Worm (Caenorhabditis elegans) whole organism, late embryonic: Measurements from ENCODE around the gene ZC317.7.

ENCODE experiments used
- F13H6.1 ChIP-seq: sonication (generic microtip); optimal IDR thresholded peaks from 2 replicates; lab custom pipeline; 2016; ENCODE audit warnings: missing genetic modification characterization, missing compliant biosample characterization
- K09A11.1 ChIP-seq: sonication (generic microtip); optimal IDR thresholded peaks from 2 replicates; lab custom pipeline; 2017; ENCODE audit warnings: antibody characterized with exemption, mild to moderate bottlenecking, missing genetic modification characterization, missing compliant biosample characterization; ENCODE audit not compliant: insufficient read depth
- ceh-6 ChIP-seq: fragments of 200-800 bp; sonication (Bioruptor generic); optimal IDR thresholded peaks from 2 replicates; lab custom pipeline; 2018; ENCODE audit warnings: mild to moderate bottlenecking, missing genetic modification characterization, missing compliant biosample characterization
- dve-1 ChIP-seq: sonication (generic microtip); optimal IDR thresholded peaks from 2 replicates; lab custom pipeline; 2017; ENCODE audit warnings: antibody characterized with exemption, mild to moderate bottlenecking, missing genetic modification characterization, missing compliant biosample characterization
- fkh-6 ChIP-seq: sonication (generic microtip); optimal IDR thresholded peaks from 2 replicates; lab custom pipeline; 2016; ENCODE audit warnings: missing genetic modification characterization, missing compliant biosample characterization
- nfya-1 ChIP-seq: sonication (generic microtip); optimal IDR thresholded peaks from 2 replicates; lab custom pipeline; 2017; ENCODE audit warnings: missing genetic modification characterization, mild to moderate bottlenecking, missing compliant biosample characterization, antibody characterized with exemption, moderate library complexity
- nhr-11 ChIP-seq: fragments of 150-350 bp; optimal IDR thresholded peaks from 2 replicates; lab custom pipeline; 2014; ENCODE audit warnings: missing biosample characterization, missing genetic modification characterization
- pqm-1 ChIP-seq: sonication (generic microtip); optimal IDR thresholded peaks from 2 replicates; lab custom pipeline; 2016; ENCODE audit warnings: missing genetic modification characterization, missing compliant biosample characterization

DNA sequence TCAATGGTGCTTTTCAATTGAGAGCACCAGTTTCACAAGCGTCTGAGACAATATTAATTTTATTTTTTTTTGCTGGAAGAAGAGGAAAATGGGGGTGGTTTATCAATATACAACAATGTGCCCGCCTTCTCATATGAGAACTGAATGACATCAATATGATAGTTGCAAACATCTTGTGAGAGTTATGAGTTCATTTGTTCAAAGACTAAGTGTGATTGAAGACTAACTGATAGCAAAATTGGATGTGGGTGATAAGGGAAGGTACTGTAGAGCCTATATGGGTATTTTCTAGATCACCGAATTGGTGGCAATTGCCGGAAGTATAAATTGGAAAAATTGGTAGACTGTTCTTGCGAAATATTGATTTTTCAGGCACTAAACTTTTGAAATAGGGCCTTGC lies 41.7 kb upstream of the ZC317.7 start:
- TF ChIP-seq pqm-1 (tag; lab: Kevin White, UChicago) (no peak), K09A11.1 (tag; lab: Kevin White, UChicago) (no peak), dve-1 (tag; lab: Kevin White, UChicago) (no peak), nhr-11 (tag; lab: Kevin White, UChicago) (no peak), fkh-6 (tag; lab: Kevin White, UChicago) (no peak), ceh-6 (GFP tag; lab: Kevin White, UChicago) (no peak), nfya-1 (tag; lab: Kevin White, UChicago) (no peak), F13H6.1 (no peak)
